Fruit fly (Drosophila melanogaster) whole organism, embryonic: ENCODE measurements around the gene Sbf.

ENCODE experiments used
- Bdp1 ChIP-seq: fragments of 200-800 bp; sonication (Bioruptor generic); optimal IDR thresholded peaks from 3 replicates; lab custom pipeline; 2016; ENCODE audit warnings: missing biosample characterization, missing genetic modification characterization
- BtbVII ChIP-seq: fragments of 200-800 bp; sonication (Bioruptor generic); optimal IDR thresholded peaks from 3 replicates; lab custom pipeline; 2017; ENCODE audit warnings: missing biosample characterization, mild to moderate bottlenecking, missing genetic modification characterization
- CG10267 ChIP-seq: fragments of 200-800 bp; sonication (Bioruptor generic); optimal IDR thresholded peaks from 2 replicates; lab custom pipeline; 2018; ENCODE audit warnings: missing biosample characterization, mild to moderate bottlenecking, missing genetic modification characterization, moderate library complexity
- CG10979 ChIP-seq: fragments of 200-800 bp; sonication (Bioruptor generic); optimal IDR thresholded peaks from 2 replicates; lab custom pipeline; 2018; ENCODE audit warnings: missing biosample characterization, mild to moderate bottlenecking, missing genetic modification characterization, moderate library complexity
- CG11456 ChIP-seq: fragments of 200-800 bp; sonication (Bioruptor generic); IDR thresholded peaks from 3 replicates; pipeline ENCODE4 v1.3.6; 2022; ENCODE audit warnings: missing biosample characterization, missing genetic modification characterization
- CG12219 ChIP-seq: fragments of 200-800 bp; sonication (Bioruptor generic); optimal IDR thresholded peaks from 3 replicates; lab custom pipeline; 2018; ENCODE audit warnings: missing biosample characterization, mild to moderate bottlenecking, missing genetic modification characterization
- CG13287 ChIP-seq: fragments of 200-800 bp; sonication (Bioruptor generic); IDR thresholded peaks from 2 replicates; pipeline ENCODE4 v1.3.6; 2022; ENCODE audit warnings: missing biosample characterization, missing genetic modification characterization; ENCODE audit not compliant: partially characterized antibody
- CG13624 ChIP-seq: fragments of 200-800 bp; sonication (Bioruptor generic); optimal IDR thresholded peaks from 2 replicates; lab custom pipeline; 2016; ENCODE audit warnings: missing biosample characterization, missing genetic modification characterization
- CG14014 ChIP-seq: fragments of 200-800 bp; sonication (Bioruptor generic); IDR thresholded peaks from 2 replicates; pipeline ENCODE4 v1.3.6; 2022; ENCODE audit warnings: missing biosample characterization, missing genetic modification characterization
- CG14860 ChIP-seq: fragments of 200-800 bp; sonication (Bioruptor generic); IDR thresholded peaks from 3 replicates; pipeline ENCODE4 v1.3.6; 2022; ENCODE audit warnings: missing biosample characterization, missing genetic modification characterization; ENCODE audit not compliant: partially characterized antibody
- CG1602 ChIP-seq: fragments of 200-800 bp; sonication (Bioruptor generic); optimal IDR thresholded peaks from 3 replicates; lab custom pipeline; 2016; ENCODE audit warnings: missing biosample characterization, missing genetic modification characterization
- CG16863 ChIP-seq: fragments of 200-800 bp; sonication (Bioruptor generic); optimal IDR thresholded peaks from 3 replicates; lab custom pipeline; 2016; ENCODE audit warnings: missing biosample characterization, missing genetic modification characterization
- CG17186 ChIP-seq: fragments of 200-800 bp; sonication (Bioruptor generic); optimal IDR thresholded peaks from 3 replicates; lab custom pipeline; 2017; ENCODE audit warnings: missing biosample characterization, missing genetic modification reagents, missing genetic modification characterization
- CG17829 ChIP-seq: fragments of 200-800 bp; optimal IDR thresholded peaks from 2 replicates; lab custom pipeline; 2019; ENCODE audit warnings: missing biosample characterization, mild to moderate bottlenecking, missing genetic modification characterization, moderate library complexity
- CG32532 ChIP-seq: fragments of 200-800 bp; sonication (Bioruptor generic); IDR thresholded peaks from 2 replicates; pipeline ENCODE4 v1.3.6; 2022; ENCODE audit warnings: missing biosample characterization, missing genetic modification characterization
- CG32767 ChIP-seq: fragments of 200-800 bp; sonication (Bioruptor generic); IDR thresholded peaks from 2 replicates; pipeline ENCODE4 v1.3.6; 2022; ENCODE audit warnings: missing biosample characterization, missing genetic modification characterization
- CG3281 ChIP-seq: fragments of 200-800 bp; sonication (Bioruptor generic); optimal IDR thresholded peaks from 3 replicates; lab custom pipeline; 2017; ENCODE audit warnings: missing biosample characterization, mild to moderate bottlenecking, missing genetic modification characterization
- CG3838 ChIP-seq: fragments of 200-800 bp; sonication (Bioruptor generic); optimal IDR thresholded peaks from 3 replicates; lab custom pipeline; 2016; ENCODE audit warnings: missing biosample characterization, missing genetic modification characterization
- CG42726 ChIP-seq: fragments of 200-800 bp; sonication (Bioruptor generic); IDR thresholded peaks from 2 replicates; pipeline ENCODE4 v1.3.6; 2022; ENCODE audit warnings: missing biosample characterization, missing genetic modification characterization; ENCODE audit not compliant: partially characterized antibody
- CG4854 ChIP-seq: fragments of 200-800 bp; sonication (Bioruptor generic); optimal IDR thresholded peaks from 2 replicates; lab custom pipeline; 2016; ENCODE audit warnings: missing biosample characterization, missing genetic modification characterization, inconsistent platforms
- CG7745 ChIP-seq: fragments of 200-800 bp; sonication (Bioruptor generic); optimal IDR thresholded peaks from 2 replicates; lab custom pipeline; 2018; ENCODE audit warnings: missing biosample characterization, mild to moderate bottlenecking, missing genetic modification characterization, moderate library complexity
- CG7963 ChIP-seq: fragments of 200-800 bp; sonication (Bioruptor generic); IDR thresholded peaks from 3 replicates; pipeline ENCODE4 v1.3.6; 2022; ENCODE audit warnings: missing biosample characterization, missing genetic modification characterization; ENCODE audit not compliant: partially characterized antibody
- CG8944 ChIP-seq: fragments of 200-800 bp; sonication (Bioruptor generic); optimal IDR thresholded peaks from 3 replicates; lab custom pipeline; 2016; ENCODE audit warnings: missing biosample characterization, missing genetic modification characterization
- CG9817 ChIP-seq: fragments of 200-800 bp; sonication (Bioruptor generic); optimal IDR thresholded peaks from 2 replicates; lab custom pipeline; 2018; ENCODE audit warnings: missing biosample characterization, mild to moderate bottlenecking, missing genetic modification characterization, moderate library complexity
- D19B ChIP-seq: fragments of 200-800 bp; sonication (Bioruptor generic); optimal IDR thresholded peaks from 2 replicates; lab custom pipeline; 2017; ENCODE audit warnings: missing biosample characterization, mild to moderate bottlenecking, missing genetic modification characterization
- Dp ChIP-seq: fragments of 200-800 bp; sonication (Bioruptor generic); optimal IDR thresholded peaks from 2 replicates; lab custom pipeline; 2018; ENCODE audit warnings: missing biosample characterization, mild to moderate bottlenecking, missing genetic modification characterization, moderate library complexity
- Elba2 ChIP-seq: fragments of 200-800 bp; sonication (Bioruptor generic); optimal IDR thresholded peaks from 3 replicates; lab custom pipeline; 2016; ENCODE audit warnings: missing biosample characterization, missing genetic modification characterization
- MTF-1 ChIP-seq: fragments of 200-800 bp; sonication (Bioruptor generic); optimal IDR thresholded peaks from 2 replicates; lab custom pipeline; 2018; ENCODE audit warnings: missing biosample characterization, mild to moderate bottlenecking, missing genetic modification characterization, borderline replicate concordance
- Myb ChIP-seq: fragments of 200-800 bp; sonication (Bioruptor generic); optimal IDR thresholded peaks from 2 replicates; lab custom pipeline; 2016; ENCODE audit warnings: missing biosample characterization, missing genetic modification characterization
- Nf-YC ChIP-seq: fragments of 200-800 bp; optimal IDR thresholded peaks from 3 replicates; lab custom pipeline; 2019; ENCODE audit warnings: missing biosample characterization, mild to moderate bottlenecking, missing genetic modification characterization, moderate library complexity
- Sin3A ChIP-seq: fragments of >200 bp; optimal IDR thresholded peaks from 2 replicates; lab custom pipeline; 2018
- ato ChIP-seq: fragments of 200-800 bp; sonication (Bioruptor generic); IDR thresholded peaks from 2 replicates; pipeline ENCODE4 v1.3.6; 2022; ENCODE audit warnings: missing biosample characterization, missing genetic modification characterization; ENCODE audit not compliant: partially characterized antibody
- disco-r ChIP-seq: fragments of 200-800 bp; sonication (Bioruptor generic); optimal IDR thresholded peaks from 2 replicates; lab custom pipeline; 2016; ENCODE audit warnings: missing biosample characterization, missing genetic modification characterization
- gfzf ChIP-seq: fragments of 200-800 bp; sonication (Bioruptor generic); optimal IDR thresholded peaks from 2 replicates; lab custom pipeline; 2016; ENCODE audit warnings: missing biosample characterization, mild to moderate bottlenecking, missing genetic modification characterization, moderate library complexity
- hkb ChIP-seq, 2 experiments: fragments of 200-800 bp in 1 of 2; fragments of >200 bp in 1 of 2; sonication (Bioruptor generic) in 1 of 2; IDR thresholded peaks in 1 of 2; optimal IDR thresholded peaks in 1 of 2; 2 replicates each; pipeline versions ENCODE4 v1.3.6 to Lab custom; 2017 to 2022; ENCODE audit warnings: missing biosample characterization in 1 of 2, missing genetic modification characterization in 1 of 2
- knrl ChIP-seq: fragments of 200-800 bp; sonication (Bioruptor generic); IDR thresholded peaks from 3 replicates; pipeline ENCODE4 v1.3.6; 2022; ENCODE audit warnings: missing biosample characterization, missing genetic modification characterization; ENCODE audit not compliant: partially characterized antibody
- lbe ChIP-seq: fragments of 200-800 bp; sonication (Bioruptor generic); optimal IDR thresholded peaks from 2 replicates; lab custom pipeline; 2016; ENCODE audit warnings: missing biosample characterization, mild to moderate bottlenecking, missing genetic modification characterization
- lola ChIP-seq, 3 experiments: fragments of >200 bp in 2 of 3; fragments of 200-800 bp in 1 of 3; sonication (Bioruptor generic) in 1 of 3; optimal IDR thresholded peaks; 2 replicates each; lab custom pipeline; 2017 to 2019; ENCODE audit warnings: missing biosample characterization in 3 of 3, missing genetic modification characterization in 3 of 3, mild to moderate bottlenecking in 1 of 3, moderate library complexity in 1 of 3
- nmo ChIP-seq: fragments of 200-800 bp; sonication (Bioruptor generic); optimal IDR thresholded peaks from 2 replicates; lab custom pipeline; 2018; ENCODE audit warnings: missing biosample characterization, mild to moderate bottlenecking, missing genetic modification characterization, moderate library complexity
- org-1 ChIP-seq: fragments of 200-800 bp; sonication (Bioruptor generic); optimal IDR thresholded peaks from 2 replicates; lab custom pipeline; 2017; ENCODE audit warnings: missing biosample characterization, missing genetic modification characterization
- pho ChIP-seq: fragments of 200-800 bp; sonication (Bioruptor generic); optimal IDR thresholded peaks from 2 replicates; lab custom pipeline; 2016; ENCODE audit warnings: missing biosample characterization, missing genetic modification characterization
- phol ChIP-seq: fragments of 200-800 bp; sonication (Bioruptor generic); optimal IDR thresholded peaks from 3 replicates; lab custom pipeline; 2018; ENCODE audit warnings: missing biosample characterization, mild to moderate bottlenecking, missing genetic modification characterization, moderate library complexity
- pzg ChIP-seq: fragments of 200-800 bp; sonication (Bioruptor generic); optimal IDR thresholded peaks from 3 replicates; lab custom pipeline; 2018; ENCODE audit warnings: missing biosample characterization, mild to moderate bottlenecking, missing genetic modification characterization, moderate library complexity
- sima ChIP-seq: fragments of 200-800 bp; sonication (Bioruptor generic); optimal IDR thresholded peaks from 2 replicates; lab custom pipeline; 2016; ENCODE audit warnings: missing biosample characterization, missing genetic modification characterization
- sna ChIP-seq: fragments of 200-800 bp; sonication (Bioruptor generic); IDR thresholded peaks from 2 replicates; pipeline ENCODE4 v1.3.6; 2022; ENCODE audit warnings: missing biosample characterization, missing genetic modification characterization; ENCODE audit not compliant: partially characterized antibody
- unpg ChIP-seq: fragments of 200-800 bp; sonication (Bioruptor generic); optimal IDR thresholded peaks from 3 replicates; lab custom pipeline; 2018; ENCODE audit warnings: missing biosample characterization, mild to moderate bottlenecking, missing genetic modification characterization, moderate library complexity
- vfl ChIP-seq: fragments of 200-800 bp; sonication (Bioruptor generic); optimal IDR thresholded peaks from 2 replicates; lab custom pipeline; 2016; ENCODE audit warnings: missing biosample characterization, missing genetic modification characterization
- wdn ChIP-seq: fragments of 200-800 bp; sonication (Bioruptor generic); IDR thresholded peaks from 2 replicates; pipeline ENCODE4 v1.3.6; 2022; ENCODE audit warnings: missing biosample characterization, missing genetic modification characterization
- yki ChIP-seq: fragments of >200 bp; optimal IDR thresholded peaks from 3 replicates; lab custom pipeline; 2018
- z ChIP-seq: fragments of 200-800 bp; sonication (Bioruptor generic); IDR thresholded peaks from 3 replicates; pipeline ENCODE4 v1.3.6; 2022; ENCODE audit warnings: missing biosample characterization, missing genetic modification characterization

Gene Sbf

dm6 chr3R:11796780-11797179 is at the start of gene Sbf:
Sbf (minus strand) TSS chr3R:11796948.
- TF ChIP-seq nmo: peak; percentile 39
- TF ChIP-seq CG9817: no peak
- peak; percentile 85 for TF ChIP-seq sna (GFP tag; lab: Robert Waterston, UW)
- TF ChIP-seq CG3838 (GFP tag; lab: Kevin White, UChicago): no peak
- peak; percentile 83 for TF ChIP-seq ato (GFP tag; lab: Robert Waterston, UW)
- no peak for TF ChIP-seq lola (GFP tag; optimal IDR thresholded peaks at IDR 0.05; lab: Kevin White, UChicago)
- no peak for TF ChIP-seq BtbVII
- peak; percentile 10 for TF ChIP-seq CG10979 (tag; lab: Kevin White, UChicago)
- peak; percentile 36 for TF ChIP-seq phol (tag; lab: Kevin White, UChicago)
- peak; percentile 89 for TF ChIP-seq pzg (GFP tag; lab: Kevin White, UChicago)
- peak; percentile 92 for TF ChIP-seq CG13287 (GFP tag; lab: Robert Waterston, UW)
- peak; percentile 37; the same call in 1 of the 2 replicates for TF ChIP-seq CG32767 (GFP tag; lab: Robert Waterston, UW)
- TF ChIP-seq disco-r: no peak
- TF ChIP-seq CG14014: 0 out of 2 replicates have a peak, but pooled peaks have one; percentile 8
- peak; percentile 81; the same call in 2 of the 3 replicates for TF ChIP-seq CG7963 (GFP tag; lab: Robert Waterston, UW)
- no peak for TF ChIP-seq CG11456 (GFP tag; lab: Robert Waterston, UW)
- TF ChIP-seq CG16863 (GFP tag; lab: Kevin White, UChicago): no peak
- no peak for TF ChIP-seq sima
- no peak for TF ChIP-seq CG12219 (GFP tag; lab: Kevin White, UChicago)
- TF ChIP-seq vfl (GFP tag; lab: Kevin White, UChicago): peak; percentile 52
- TF ChIP-seq CG4854 (GFP tag; lab: Kevin White, UChicago): no peak
- no peak for TF ChIP-seq yki
- peak; percentile 8 for TF ChIP-seq gfzf (GFP tag; lab: Kevin White, UChicago)
- TF ChIP-seq CG17829: peak; percentile 25
- TF ChIP-seq D19B (GFP tag; lab: Kevin White, UChicago): no peak
- TF ChIP-seq Myb (GFP tag; lab: Kevin White, UChicago): peak; percentile 11
- no peak for TF ChIP-seq z (GFP tag; lab: Robert Waterston, UW)
- TF ChIP-seq CG10267 (tag; lab: Kevin White, UChicago): peak; percentile 98
- peak; percentile 77 for TF ChIP-seq CG14860 (GFP tag; lab: Robert Waterston, UW)
- no peak for TF ChIP-seq CG1602 (GFP tag; lab: Kevin White, UChicago)
- no peak for TF ChIP-seq org-1 (GFP tag; lab: Kevin White, UChicago)
- TF ChIP-seq CG8944: no peak
- TF ChIP-seq CG42726: peak; percentile 24; the same call in 1 of the 2 replicates
- TF ChIP-seq Bdp1 (GFP tag; lab: Kevin White, UChicago): peak; percentile 9
- TF ChIP-seq CG13624: peak; percentile 31
- TF ChIP-seq CG17186 (GFP tag; lab: Kevin White, UChicago): peak; percentile 85
- TF ChIP-seq MTF-1 (GFP tag; lab: Kevin White, UChicago): no peak
- TF ChIP-seq lbe (GFP tag; lab: Kevin White, UChicago): peak; percentile 57
- TF ChIP-seq Elba2 (GFP tag; lab: Kevin White, UChicago): peak; percentile 69
- TF ChIP-seq unpg (GFP tag; lab: Kevin White, UChicago): no peak
- TF ChIP-seq CG3281 (GFP tag; lab: Kevin White, UChicago): no peak
- TF ChIP-seq Dp (GFP tag; lab: Kevin White, UChicago): peak; percentile 98
- TF ChIP-seq Nf-YC (tag; lab: Kevin White, UChicago): no peak
- peak; percentile 37 for TF ChIP-seq Sin3A (lab: Kevin White, UChicago)
- no peak for TF ChIP-seq wdn (GFP tag; lab: Robert Waterston, UW)
- TF ChIP-seq CG7745: no peak
- TF ChIP-seq knrl: peak; percentile 75
- no peak for TF ChIP-seq CG32532
- TF ChIP-seq hkb (optimal IDR thresholded peaks at IDR 0.05; lab: Kevin White, UChicago): no peak
- TF ChIP-seq hkb (GFP tag; IDR thresholded peaks at IDR 0.05; lab: Robert Waterston, UW): no peak
- peak; percentile 28 for TF ChIP-seq pho (GFP tag; lab: Kevin White, UChicago)
